Worm (Caenorhabditis elegans): ENCODE measurements around the gene neg-1.
A peak's percentile ranks its signal among the peaks of the same experiment; 100 is the strongest.

DNA sequence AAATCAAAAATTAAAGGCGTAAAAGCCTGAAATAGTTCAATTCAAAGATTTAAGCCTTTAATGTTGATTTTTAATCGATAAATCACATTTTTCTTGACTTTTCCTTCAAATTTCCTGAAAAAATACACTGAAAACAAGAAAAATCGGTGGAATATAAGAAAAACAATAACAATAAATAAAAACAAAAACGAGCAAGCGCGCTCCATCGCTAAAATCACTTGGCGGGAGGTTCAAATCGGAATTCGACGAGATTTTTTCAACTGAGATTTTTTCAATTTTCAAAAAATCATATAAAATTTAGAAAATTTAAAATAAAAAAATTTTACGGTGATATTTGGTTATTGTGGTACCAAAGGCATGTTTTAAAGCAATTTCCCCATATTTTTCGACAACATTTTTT, 35.2 kb downstream of the neg-1 start:
- no peak for TF ChIP-seq ZK546.5 (tag; optimal IDR thresholded peaks at IDR 0.05)
- no peak for TF ChIP-seq mxl-3 (GFP tag; optimal IDR thresholded peaks at IDR 0.05)
- TF ChIP-seq nhr-11 (tag; optimal IDR thresholded peaks at IDR 0.05) = no peak
- TF ChIP-seq nhr-25 (tag; optimal IDR thresholded peaks at IDR 0.05; ENCODE audit: borderline replicate concordance, insufficient read depth) = no peak
- no peak for TF ChIP-seq mep-1 (tag; optimal IDR thresholded peaks at IDR 0.05)
- no peak for TF ChIP-seq zag-1 (tag; optimal IDR thresholded peaks at IDR 0.05)
- TF ChIP-seq unc-39 (tag; optimal IDR thresholded peaks at IDR 0.05) = no peak
- TF ChIP-seq vab-7 (GFP tag; IDR thresholded peaks at IDR 0.05) = no peak
- no peak for TF ChIP-seq hlh-30 (tag; optimal IDR thresholded peaks at IDR 0.05; ENCODE audit: insufficient read depth)
- TF ChIP-seq lin-15B (tag; optimal IDR thresholded peaks at IDR 0.05) = no peak
- no peak for TF ChIP-seq unc-62 (GFP tag; optimal IDR thresholded peaks at IDR 0.05 in 1 of 2)
- no peak for TF ChIP-seq unc-62 (tag; optimal IDR thresholded peaks at IDR 0.05)
- TF ChIP-seq lin-38 (GFP tag; IDR thresholded peaks at IDR 0.05) = peak; percentile 43
- no peak for TF ChIP-seq daf-16 (GFP tag; optimal IDR thresholded peaks at IDR 0.05)
- no peak for TF ChIP-seq daf-16 (tag; optimal IDR thresholded peaks at IDR 0.05)

Measured in whole organism, L4 larva.